Worm (Caenorhabditis elegans) whole organism, L1 larva: ENCODE data around the gene F10E7.6.

Source experiments
- C34B4.2 ChIP-seq: sonication (generic microtip); optimal IDR thresholded peaks from 2 replicates; lab custom pipeline; 2017; ENCODE audit warnings: mild to moderate bottlenecking, missing genetic modification characterization, missing compliant biosample characterization
- F16B12.6 ChIP-seq: fragments of 150-350 bp; optimal IDR thresholded peaks from 2 replicates; lab custom pipeline; 2014; ENCODE audit warnings: missing biosample characterization, missing genetic modification characterization
- Y116A8C.19 ChIP-seq: sonication (generic microtip); optimal IDR thresholded peaks from 2 replicates; lab custom pipeline; 2016; ENCODE audit warnings: missing compliant biosample characterization, missing genetic modification characterization, borderline replicate concordance
- aha-1 ChIP-seq: fragments of 150-350 bp; optimal IDR thresholded peaks from 2 replicates; lab custom pipeline; 2014; ENCODE audit warnings: missing biosample characterization, missing genetic modification characterization
- alr-1 ChIP-seq: fragments of 200-800 bp; sonication (Bioruptor generic); optimal IDR thresholded peaks from 2 replicates; lab custom pipeline; 2018; ENCODE audit warnings: borderline replicate concordance, mild to moderate bottlenecking, missing genetic modification characterization, missing compliant biosample characterization
- aly-2 ChIP-seq: fragments of 150-350 bp; optimal IDR thresholded peaks from 2 replicates; lab custom pipeline; 2014; ENCODE audit warnings: missing biosample characterization, missing genetic modification characterization
- ama-1 ChIP-seq: fragments of 150-350 bp; optimal IDR thresholded peaks from 2 replicates; lab custom pipeline; 2014
- blmp-1 ChIP-seq: fragments of 150-350 bp; optimal IDR thresholded peaks from 2 replicates; lab custom pipeline; 2014; ENCODE audit warnings: missing biosample characterization, missing genetic modification characterization
- ceh-82 ChIP-seq, 3 experiments: fragments of 150-350 bp in 1 of 3; sonication (generic microtip) in 2 of 3; optimal IDR thresholded peaks; 2 replicates each; lab custom pipeline; 2014 to 2017; ENCODE audit warnings: missing biosample characterization in 3 of 3, missing genetic modification characterization in 3 of 3
- ceh-90 ChIP-seq: sonication (generic microtip); optimal IDR thresholded peaks from 2 replicates; lab custom pipeline; 2016; ENCODE audit warnings: missing genetic modification characterization, missing compliant biosample characterization
- dsc-1 ChIP-seq: sonication (generic microtip); optimal IDR thresholded peaks from 2 replicates; lab custom pipeline; 2016; ENCODE audit warnings: mild to moderate bottlenecking, missing genetic modification characterization, missing compliant biosample characterization
- efl-1 ChIP-seq, 4 experiments: fragments of 150-350 bp; optimal IDR thresholded peaks in 3 of 4; peaks in 1 of 4; 1 replicate in 1 of 4; 2 replicates in 3 of 4; lab custom pipeline; 2014; ENCODE audit warnings: missing biosample characterization in 2 of 4, missing genetic modification characterization in 2 of 4, missing genetic modification reagents in 2 of 4
- egl-13 ChIP-seq: sonication (generic microtip); optimal IDR thresholded peaks from 2 replicates; lab custom pipeline; 2016; ENCODE audit warnings: missing genotype, missing genetic modification reagents, missing genetic modification characterization, missing compliant biosample characterization
- elt-2 ChIP-seq: sonication (generic microtip); optimal IDR thresholded peaks from 2 replicates; lab custom pipeline; 2016; ENCODE audit warnings: missing genetic modification characterization, mild to moderate bottlenecking, inconsistent platforms, missing compliant biosample characterization, missing genetic modification reagents
- elt-3 ChIP-seq, 6 experiments: fragments of 150-350 bp in 1 of 6; sonication (generic microtip); optimal IDR thresholded peaks; 2 replicates each; lab custom pipeline; 2017 to 2018; ENCODE audit warnings: missing biosample characterization in 6 of 6, missing genetic modification characterization in 6 of 6, inconsistent platforms in 1 of 6
- ets-5 ChIP-seq: fragments of 200-800 bp; sonication (Bioruptor generic); IDR thresholded peaks from 2 replicates; pipeline ENCODE4 v1.3.6; 2022; ENCODE audit warnings: missing genetic modification characterization, missing compliant biosample characterization
- fkh-10 ChIP-seq: sonication (generic microtip); optimal IDR thresholded peaks from 2 replicates; lab custom pipeline; 2017; ENCODE audit warnings: missing biosample characterization, missing genetic modification reagents, missing genetic modification characterization
- fos-1 ChIP-seq: fragments of 150-350 bp; optimal IDR thresholded peaks from 2 replicates; lab custom pipeline; 2014; ENCODE audit warnings: missing biosample characterization, missing genetic modification characterization
- hlh-17 ChIP-seq: fragments of 200-800 bp; sonication (Bioruptor generic); optimal IDR thresholded peaks from 2 replicates; lab custom pipeline; 2018; ENCODE audit warnings: missing genetic modification characterization, mild to moderate bottlenecking, missing compliant biosample characterization, moderate library complexity, borderline replicate concordance
- irx-1 ChIP-seq: sonication (generic microtip); optimal IDR thresholded peaks from 2 replicates; lab custom pipeline; 2016; ENCODE audit warnings: missing genetic modification characterization, missing compliant biosample characterization
- isw-1 ChIP-seq: fragments of 200-800 bp; sonication (Bioruptor generic); IDR thresholded peaks from 2 replicates; pipeline ENCODE4 v1.3.6; 2022; ENCODE audit warnings: missing genetic modification characterization, missing compliant biosample characterization
- lin-13 ChIP-seq: fragments of 150-350 bp; optimal IDR thresholded peaks from 2 replicates; lab custom pipeline; 2014; ENCODE audit warnings: missing biosample characterization, missing genetic modification reagents, missing genetic modification characterization
- lin-14 ChIP-seq: fragments of 200-800 bp; sonication (Bioruptor generic); optimal IDR thresholded peaks from 2 replicates; lab custom pipeline; 2018; ENCODE audit warnings: mild to moderate bottlenecking, missing genetic modification characterization, moderate library complexity, missing compliant biosample characterization
- lin-15B ChIP-seq: fragments of 150-350 bp; sonication (generic microtip); optimal IDR thresholded peaks from 3 replicates; lab custom pipeline; 2014; ENCODE audit warnings: missing biosample characterization, missing genetic modification characterization
- lin-35 ChIP-seq, 2 experiments: fragments of 150-350 bp; optimal IDR thresholded peaks; 2 replicates each; lab custom pipeline; 2014; ENCODE audit warnings: missing biosample characterization in 2 of 2, missing genetic modification characterization in 2 of 2, missing genetic modification reagents in 2 of 2
- lsy-2 ChIP-seq, 2 experiments: fragments of 150-350 bp; optimal IDR thresholded peaks; 2 replicates each; lab custom pipeline; 2014; ENCODE audit warnings: missing biosample characterization in 2 of 2, missing genetic modification characterization in 2 of 2
- mab-9 ChIP-seq: fragments of 200-800 bp; sonication (Bioruptor generic); IDR thresholded peaks from 2 replicates; pipeline ENCODE4 v1.3.6; 2022; ENCODE audit warnings: missing genetic modification reagents, missing genetic modification characterization, missing compliant biosample characterization
- mdl-1 ChIP-seq, 2 experiments: fragments of 150-350 bp; optimal IDR thresholded peaks; 2 replicates each; lab custom pipeline; 2014 to 2017; ENCODE audit warnings: missing biosample characterization in 2 of 2, missing genetic modification characterization in 2 of 2, inconsistent platforms in 1 of 2
- mep-1 ChIP-seq: fragments of 150-350 bp; optimal IDR thresholded peaks from 2 replicates; lab custom pipeline; 2014; ENCODE audit warnings: missing biosample characterization, missing genetic modification characterization
- nhr-11 ChIP-seq: fragments of 150-350 bp; optimal IDR thresholded peaks from 2 replicates; lab custom pipeline; 2014; ENCODE audit warnings: missing biosample characterization, missing genetic modification characterization
- nhr-19 ChIP-seq: fragments of 200-800 bp; sonication (Bioruptor generic); conservative IDR thresholded peaks from 2 replicates; pipeline ENCODE4 v1.3.6; 2022; ENCODE audit warnings: missing genetic modification characterization, missing compliant biosample characterization
- nhr-28 ChIP-seq: fragments of 150-350 bp; optimal IDR thresholded peaks from 2 replicates; lab custom pipeline; 2014; ENCODE audit warnings: missing biosample characterization, missing genetic modification characterization
- nhr-47 ChIP-seq: sonication (generic microtip); optimal IDR thresholded peaks from 2 replicates; lab custom pipeline; 2016; ENCODE audit warnings: mild to moderate bottlenecking, missing genetic modification characterization, moderate library complexity, missing compliant biosample characterization
- nhr-71 ChIP-seq: sonication (generic microtip); optimal IDR thresholded peaks from 2 replicates; lab custom pipeline; 2016; ENCODE audit warnings: mild to moderate bottlenecking, missing genetic modification characterization, moderate library complexity, missing compliant biosample characterization
- nhr-76 ChIP-seq: sonication (generic microtip); optimal IDR thresholded peaks from 2 replicates; lab custom pipeline; 2017; ENCODE audit warnings: missing biosample characterization, missing genetic modification characterization
- nhr-77 ChIP-seq: fragments of 150-350 bp; optimal IDR thresholded peaks from 2 replicates; lab custom pipeline; 2014; ENCODE audit warnings: missing biosample characterization, missing genetic modification characterization
- nhr-84 ChIP-seq: sonication (generic microtip); optimal IDR thresholded peaks from 2 replicates; lab custom pipeline; 2017; ENCODE audit warnings: missing biosample characterization, missing genetic modification characterization
- nhr-85 ChIP-seq: sonication (generic microtip); peaks from one replicate; lab custom pipeline; 2016; ENCODE audit warnings: missing genetic modification characterization, inconsistent platforms, missing compliant biosample characterization
- pag-3 ChIP-seq: sonication (generic microtip); optimal IDR thresholded peaks from 2 replicates; lab custom pipeline; 2017; ENCODE audit warnings: missing genetic modification characterization, mild to moderate bottlenecking, missing compliant biosample characterization, antibody characterized with exemption, borderline replicate concordance; ENCODE audit not compliant: insufficient read depth
- pax-3 ChIP-seq: fragments of 200-800 bp; sonication (Bioruptor generic); optimal IDR thresholded peaks from 2 replicates; lab custom pipeline; 2018; ENCODE audit warnings: mild to moderate bottlenecking, missing genetic modification characterization, moderate library complexity, missing compliant biosample characterization
- pqm-1 ChIP-seq: sonication (generic microtip); optimal IDR thresholded peaks from 3 replicates; lab custom pipeline; 2017; ENCODE audit warnings: missing biosample characterization, missing genetic modification characterization
- rnt-1 ChIP-seq: sonication (generic microtip); optimal IDR thresholded peaks from 2 replicates; lab custom pipeline; 2016; ENCODE audit warnings: mild to moderate bottlenecking, missing genetic modification characterization, moderate library complexity, missing compliant biosample characterization
- snu-23 ChIP-seq: sonication (generic microtip); optimal IDR thresholded peaks from 2 replicates; lab custom pipeline; 2016; ENCODE audit warnings: missing genetic modification characterization, missing compliant biosample characterization
- sox-4 ChIP-seq: sonication (generic microtip); optimal IDR thresholded peaks from 2 replicates; lab custom pipeline; 2016; ENCODE audit warnings: missing genetic modification characterization, missing compliant biosample characterization
- sptf-1 ChIP-seq: fragments of 150-350 bp; optimal IDR thresholded peaks from 2 replicates; lab custom pipeline; 2014; ENCODE audit warnings: missing biosample characterization, missing genetic modification characterization
- unc-130 ChIP-seq: fragments of 150-350 bp; optimal IDR thresholded peaks from 2 replicates; lab custom pipeline; 2017; ENCODE audit warnings: missing biosample characterization, missing genetic modification characterization, inconsistent platforms
- unc-30 ChIP-seq: sonication (generic microtip); optimal IDR thresholded peaks from 2 replicates; lab custom pipeline; 2017; ENCODE audit warnings: missing biosample characterization, missing genetic modification characterization
- unc-62 ChIP-seq: fragments of 150-350 bp; optimal IDR thresholded peaks from 2 replicates; lab custom pipeline; 2014; ENCODE audit warnings: missing biosample characterization, missing genetic modification reagents, missing genetic modification characterization
- unc-98 ChIP-seq: fragments of 200-800 bp; sonication (Bioruptor generic); IDR thresholded peaks from 2 replicates; pipeline ENCODE4 v1.3.6; 2022; ENCODE audit warnings: missing genetic modification characterization, missing compliant biosample characterization
- vab-15 ChIP-seq: sonication (generic microtip); optimal IDR thresholded peaks from 2 replicates; lab custom pipeline; 2017; ENCODE audit warnings: missing genotype, mild to moderate bottlenecking, missing genetic modification characterization, missing compliant biosample characterization
- zip-4 ChIP-seq: fragments of 200-800 bp; sonication (Bioruptor generic); optimal IDR thresholded peaks from 2 replicates; lab custom pipeline; 2018; ENCODE audit warnings: mild to moderate bottlenecking, missing genetic modification characterization, moderate library complexity, missing compliant biosample characterization
- ztf-4 ChIP-seq: fragments of 150-350 bp; optimal IDR thresholded peaks from 2 replicates; lab custom pipeline; 2014; ENCODE audit warnings: missing biosample characterization, missing genetic modification characterization

The F10E7.6 gene

ce11 chrII:7122661-7123418 lies 10.0 kb downstream of the F10E7.6 start, which contains the start of gene F10E7.11 (continued):
- TF ChIP-seq nhr-71 (tag; lab: Kevin White, UChicago) (peak; percentile 19), unc-98 (GFP tag; lab: Robert Waterston, UW) (no peak), zip-4 (GFP tag; lab: Kevin White, UChicago) (no peak), sptf-1 (tag; lab: Kevin White, UChicago) (no peak), fos-1 (no peak), snu-23 (GFP tag; lab: Kevin White, UChicago) (no peak), fkh-10 (GFP tag; lab: Kevin White, UChicago) (no peak), ama-1 (lab: Kevin White, UChicago) (no peak), nhr-76 (tag; lab: Kevin White, UChicago) (no peak), mdl-1 (tag; optimal IDR thresholded peaks at IDR 0.05; lab: Kevin White, UChicago) (no peak), aly-2 (no peak), ceh-82 (tag; optimal IDR thresholded peaks at IDR 0.05; lab: Kevin White, UChicago) (peak in 1 of 3 experiments; percentile 11), ets-5 (GFP tag; lab: Robert Waterston, UW) (no peak), pax-3 (tag; lab: Kevin White, UChicago) (no peak), isw-1 (GFP tag; lab: Robert Waterston, UW) (no peak), lin-35 (GFP tag; optimal IDR thresholded peaks at IDR 0.05; lab: Kevin White, UChicago) (no peak), ztf-4 (no peak), blmp-1 (no peak), rnt-1 (tag; lab: Kevin White, UChicago) (no peak), efl-1 (optimal IDR thresholded peaks at IDR 0.05; lab: Kevin White, UChicago) (peak in 1 of 2 experiments; percentile 6), efl-1 (GFP tag; optimal IDR thresholded peaks at IDR 0.05 in 1 of 2; lab: Kevin White, UChicago) (peak in 1 of 2 experiments; percentile 82), F16B12.6 (tag; lab: Kevin White, UChicago) (no peak), ceh-90 (tag; lab: Kevin White, UChicago) (no peak), nhr-77 (no peak), nhr-28 (no peak), unc-130 (tag; lab: Kevin White, UChicago) (no peak), sox-4 (tag; lab: Kevin White, UChicago) (no peak), unc-30 (tag; lab: Kevin White, UChicago) (no peak), irx-1 (no peak), nhr-85 (tag; lab: Kevin White, UChicago) (peak; percentile 40), hlh-17 (GFP tag; lab: Kevin White, UChicago) (no peak), nhr-47 (peak; percentile 55), pag-3 (tag; lab: Kevin White, UChicago) (no peak), vab-15 (no peak), dsc-1 (tag; lab: Kevin White, UChicago) (peak; percentile 38), C34B4.2 (no peak), mep-1 (no peak), lin-14 (no peak), lin-13 (GFP tag; lab: Kevin White, UChicago) (no peak), pqm-1 (tag; lab: Kevin White, UChicago) (no peak), aha-1 (tag; lab: Kevin White, UChicago) (no peak), lsy-2 (tag; optimal IDR thresholded peaks at IDR 0.05; lab: Kevin White, UChicago) (peak; percentile 14 to 41), egl-13 (peak; percentile 38), nhr-19 (GFP tag; lab: Robert Waterston, UW) (peak; percentile 24; the same call in 1 of the 2 replicates), nhr-84 (tag; lab: Kevin White, UChicago) (no peak), elt-3 (tag; optimal IDR thresholded peaks at IDR 0.05; lab: Kevin White, UChicago) (no peak), Y116A8C.19 (tag; lab: Kevin White, UChicago) (no peak), unc-62 (GFP tag; lab: Kevin White, UChicago) (no peak), nhr-11 (tag; lab: Kevin White, UChicago) (no peak), lin-15B (tag; lab: Kevin White, UChicago) (peak; percentile 11), alr-1 (tag; lab: Kevin White, UChicago) (no peak), mab-9 (GFP tag; lab: Robert Waterston, UW) (no peak), elt-2 (tag; lab: Kevin White, UChicago) (no peak)
